Fruit fly (Drosophila melanogaster) whole organism, adult: Measurements from ENCODE around the gene Vha68-1.

ENCODE experiments used
- CG11617 ChIP-seq: fragments of 200-800 bp; sonication (Bioruptor generic); optimal IDR thresholded peaks from 2 replicates; lab custom pipeline; 2017; ENCODE audit warnings: mild to moderate bottlenecking, missing biosample characterization, missing genetic modification reagents, missing genetic modification characterization
- CG12768 ChIP-seq: fragments of 200-800 bp; sonication (Bioruptor generic); optimal IDR thresholded peaks from 2 replicates; lab custom pipeline; 2017; ENCODE audit warnings: missing biosample characterization, missing genetic modification characterization, mild to moderate bottlenecking, moderate library complexity, missing genetic modification reagents
- CG14711 ChIP-seq: fragments of 200-800 bp; sonication (Bioruptor generic); optimal IDR thresholded peaks from 2 replicates; lab custom pipeline; 2018; ENCODE audit warnings: missing biosample characterization, mild to moderate bottlenecking, missing genetic modification characterization, moderate library complexity
- CG1620 ChIP-seq: fragments of 200-800 bp; sonication (Bioruptor generic); optimal IDR thresholded peaks from 2 replicates; lab custom pipeline; 2016; ENCODE audit warnings: missing biosample characterization, missing genetic modification characterization
- Crg-1 ChIP-seq: fragments of 200-800 bp; sonication (Bioruptor generic); optimal IDR thresholded peaks from 2 replicates; lab custom pipeline; 2016; ENCODE audit warnings: missing biosample characterization, missing genetic modification characterization
- Hr96 ChIP-seq: fragments of 200-800 bp; sonication (Bioruptor generic); optimal IDR thresholded peaks from 2 replicates; lab custom pipeline; 2016; ENCODE audit warnings: missing biosample characterization, missing genetic modification characterization
- cic ChIP-seq: fragments of 200-800 bp; sonication (Bioruptor generic); optimal IDR thresholded peaks from 2 replicates; lab custom pipeline; 2017; ENCODE audit warnings: missing biosample characterization, mild to moderate bottlenecking, missing genetic modification characterization, moderate library complexity
- kay ChIP-seq: fragments of 200-800 bp; sonication (Bioruptor generic); peaks from one replicate; lab custom pipeline; 2016; ENCODE audit warnings: missing biosample characterization, missing genetic modification characterization, borderline replicate concordance
- tj ChIP-seq: fragments of 200-800 bp; sonication (Bioruptor generic); optimal IDR thresholded peaks from 3 replicates; lab custom pipeline; 2017; ENCODE audit warnings: missing biosample characterization, mild to moderate bottlenecking, missing genetic modification characterization, moderate library complexity

DNA sequence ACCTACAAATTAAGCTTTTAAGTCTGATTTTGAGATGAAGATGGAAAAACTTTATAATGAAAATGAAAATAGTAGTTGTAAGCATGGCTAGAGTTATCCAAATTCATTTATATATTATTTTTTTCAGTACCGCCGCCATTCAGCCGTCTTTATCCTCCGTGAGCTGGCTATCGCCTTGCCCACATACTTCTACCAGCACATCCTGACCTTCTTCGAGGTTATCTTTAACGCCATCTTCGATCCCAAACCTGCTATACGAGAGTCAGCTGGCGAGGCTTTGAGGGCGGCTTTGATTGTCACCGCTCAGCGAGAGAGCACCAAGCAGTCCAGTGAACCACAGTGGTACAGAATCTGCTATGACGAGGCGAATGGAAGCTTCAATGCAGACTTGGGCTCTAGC lies 1.4 kb upstream of the Vha68-1 start:
- TF ChIP-seq kay (GFP tag; lab: Kevin White, UChicago) (no peak), CG12768 (GFP tag; lab: Kevin White, UChicago) (no peak), CG1620 (GFP tag; lab: Kevin White, UChicago) (no peak), Crg-1 (GFP tag; lab: Kevin White, UChicago) (no peak), cic (no peak), Hr96 (no peak), CG11617 (GFP tag; lab: Kevin White, UChicago) (no peak), tj (GFP tag; lab: Kevin White, UChicago) (no peak), CG14711 (tag; lab: Kevin White, UChicago) (no peak)
